Fruit fly (Drosophila melanogaster) whole organism, embryonic: ENCODE data around the gene m-cup.

Experiments used
- Antp ChIP-seq: fragments of 200-800 bp; sonication (Bioruptor generic); optimal IDR thresholded peaks from 3 replicates; lab custom pipeline; 2016; ENCODE audit warnings: missing biosample characterization, missing genetic modification characterization
- CG10209 ChIP-seq: fragments of 200-800 bp; sonication (Bioruptor generic); optimal IDR thresholded peaks from 3 replicates; lab custom pipeline; 2017; ENCODE audit warnings: missing biosample characterization, mild to moderate bottlenecking, missing genetic modification characterization, missing genetic modification reagents
- CG10543 ChIP-seq: fragments of 200-800 bp; sonication (Bioruptor generic); optimal IDR thresholded peaks from 3 replicates; lab custom pipeline; 2017; ENCODE audit warnings: missing biosample characterization, mild to moderate bottlenecking, missing genetic modification characterization, moderate library complexity
- CG11093 ChIP-seq: fragments of 200-800 bp; sonication (Bioruptor generic); IDR thresholded peaks from 3 replicates; pipeline ENCODE4 v1.3.6; 2022; ENCODE audit warnings: missing biosample characterization, missing genetic modification characterization
- CG11696 ChIP-seq: fragments of 200-800 bp; sonication (Bioruptor generic); IDR thresholded peaks from 2 replicates; pipeline ENCODE4 v1.3.6; 2022; ENCODE audit warnings: missing biosample characterization, missing genetic modification characterization
- CG12219 ChIP-seq: fragments of 200-800 bp; sonication (Bioruptor generic); optimal IDR thresholded peaks from 3 replicates; lab custom pipeline; 2018; ENCODE audit warnings: missing biosample characterization, mild to moderate bottlenecking, missing genetic modification characterization
- CG12236 ChIP-seq: fragments of 200-800 bp; sonication (Bioruptor generic); optimal IDR thresholded peaks from 2 replicates; lab custom pipeline; 2016; ENCODE audit warnings: missing biosample characterization, missing genetic modification characterization
- CG12942 ChIP-seq: fragments of 200-800 bp; sonication (Bioruptor generic); optimal IDR thresholded peaks from 3 replicates; lab custom pipeline; 2016; ENCODE audit warnings: missing biosample characterization, missing genetic modification characterization
- CG15601 ChIP-seq: fragments of 200-800 bp; sonication (Bioruptor generic); optimal IDR thresholded peaks from 3 replicates; lab custom pipeline; 2019; ENCODE audit warnings: missing biosample characterization, mild to moderate bottlenecking, missing genetic modification characterization, moderate library complexity
- CG16779 ChIP-seq: fragments of 200-800 bp; sonication (Bioruptor generic); IDR thresholded peaks from 2 replicates; pipeline ENCODE4 v1.3.6; 2022; ENCODE audit warnings: missing biosample characterization, missing genetic modification characterization
- CG16863 ChIP-seq: fragments of 200-800 bp; sonication (Bioruptor generic); optimal IDR thresholded peaks from 3 replicates; lab custom pipeline; 2016; ENCODE audit warnings: missing biosample characterization, missing genetic modification characterization
- CG17912 ChIP-seq: fragments of 200-800 bp; sonication (Bioruptor generic); optimal IDR thresholded peaks from 2 replicates; lab custom pipeline; 2018; ENCODE audit warnings: missing biosample characterization, mild to moderate bottlenecking, missing genetic modification characterization
- CG1792 ChIP-seq: fragments of 200-800 bp; sonication (Bioruptor generic); optimal IDR thresholded peaks from 2 replicates; lab custom pipeline; 2016; ENCODE audit warnings: missing biosample characterization, missing genetic modification characterization
- CG18011 ChIP-seq: fragments of 200-800 bp; sonication (Bioruptor generic); optimal IDR thresholded peaks from 2 replicates; lab custom pipeline; 2017; ENCODE audit warnings: missing biosample characterization, missing genetic modification characterization, mild to moderate bottlenecking, moderate library complexity, missing genotype
- CG30403 ChIP-seq: fragments of 200-800 bp; sonication (Bioruptor generic); optimal IDR thresholded peaks from 3 replicates; lab custom pipeline; 2016; ENCODE audit warnings: missing biosample characterization, missing genetic modification characterization
- CG3065 ChIP-seq: fragments of 200-800 bp; sonication (Bioruptor generic); optimal IDR thresholded peaks from 2 replicates; lab custom pipeline; 2016; ENCODE audit warnings: missing biosample characterization, missing genetic modification characterization
- CG32767 ChIP-seq: fragments of 200-800 bp; sonication (Bioruptor generic); IDR thresholded peaks from 2 replicates; pipeline ENCODE4 v1.3.6; 2022; ENCODE audit warnings: missing biosample characterization, missing genetic modification characterization
- CG3281 ChIP-seq: fragments of 200-800 bp; sonication (Bioruptor generic); optimal IDR thresholded peaks from 3 replicates; lab custom pipeline; 2017; ENCODE audit warnings: missing biosample characterization, mild to moderate bottlenecking, missing genetic modification characterization
- CG34422 ChIP-seq: fragments of 200-800 bp; sonication (Bioruptor generic); IDR thresholded peaks from 3 replicates; pipeline ENCODE4 v1.3.6; 2022; ENCODE audit warnings: missing biosample characterization, missing genetic modification characterization
- CG4282 ChIP-seq: fragments of 200-800 bp; sonication (Bioruptor generic); optimal IDR thresholded peaks from 2 replicates; lab custom pipeline; 2016; ENCODE audit warnings: missing biosample characterization, missing genetic modification characterization
- CG4328 ChIP-seq: fragments of 200-800 bp; sonication (Bioruptor generic); optimal IDR thresholded peaks from 3 replicates; lab custom pipeline; 2017; ENCODE audit warnings: missing biosample characterization, missing genetic modification reagents, missing genetic modification characterization
- CG4854 ChIP-seq: fragments of 200-800 bp; sonication (Bioruptor generic); optimal IDR thresholded peaks from 2 replicates; lab custom pipeline; 2016; ENCODE audit warnings: missing biosample characterization, missing genetic modification characterization, inconsistent platforms
- CG7745 ChIP-seq: fragments of 200-800 bp; sonication (Bioruptor generic); optimal IDR thresholded peaks from 2 replicates; lab custom pipeline; 2018; ENCODE audit warnings: missing biosample characterization, mild to moderate bottlenecking, missing genetic modification characterization, moderate library complexity
- CG7928 ChIP-seq: fragments of 200-800 bp; sonication (Bioruptor generic); optimal IDR thresholded peaks from 2 replicates; lab custom pipeline; 2017; ENCODE audit warnings: missing biosample characterization, mild to moderate bottlenecking, missing genetic modification characterization
- CG8924 ChIP-seq: fragments of 200-800 bp; optimal IDR thresholded peaks from 3 replicates; lab custom pipeline; 2019; ENCODE audit warnings: missing biosample characterization, mild to moderate bottlenecking, missing genetic modification characterization, moderate library complexity
- CG9876 ChIP-seq: fragments of 200-800 bp; sonication (Bioruptor generic); optimal IDR thresholded peaks from 2 replicates; lab custom pipeline; 2016; ENCODE audit warnings: missing biosample characterization, missing genetic modification characterization
- Ets65A ChIP-seq: fragments of 200-800 bp; sonication (Bioruptor generic); peaks from one replicate; lab custom pipeline; 2016; ENCODE audit warnings: missing biosample characterization, missing genetic modification characterization
- Ets97D ChIP-seq: fragments of 200-800 bp; sonication (Bioruptor generic); optimal IDR thresholded peaks from 3 replicates; lab custom pipeline; 2016; ENCODE audit warnings: missing biosample characterization, missing genetic modification characterization
- H2.0 ChIP-seq: fragments of 200-800 bp; sonication (Bioruptor generic); IDR thresholded peaks from 2 replicates; pipeline ENCODE4 v1.3.6; 2022; ENCODE audit warnings: missing biosample characterization, missing genetic modification characterization
- Med ChIP-seq: fragments of 200-800 bp; sonication (Bioruptor generic); peaks from one replicate; lab custom pipeline; 2016; ENCODE audit warnings: missing biosample characterization, missing genetic modification characterization, mild to moderate bottlenecking, inconsistent platforms, moderate library complexity
- Neu2 ChIP-seq: fragments of 200-800 bp; sonication (Bioruptor generic); optimal IDR thresholded peaks from 3 replicates; lab custom pipeline; 2016; ENCODE audit warnings: missing biosample characterization, missing genetic modification characterization, borderline replicate concordance
- Optix ChIP-seq: fragments of 200-800 bp; sonication (Bioruptor generic); IDR thresholded peaks from 3 replicates; pipeline ENCODE4 v1.3.6; 2022; ENCODE audit warnings: missing biosample characterization, missing genetic modification characterization
- Scr ChIP-seq: fragments of 200-800 bp; sonication (Bioruptor generic); IDR thresholded peaks from 2 replicates; pipeline ENCODE4 v1.3.6; 2022; ENCODE audit warnings: missing biosample characterization, missing genetic modification characterization; ENCODE audit not compliant: partially characterized antibody
- Taf1 ChIP-seq: fragments of 200-800 bp; sonication (Bioruptor generic); IDR thresholded peaks from 2 replicates; pipeline ENCODE4 v1.3.6; 2022; ENCODE audit warnings: missing biosample characterization, missing genetic modification characterization
- al ChIP-seq: fragments of 200-800 bp; sonication (Bioruptor generic); IDR thresholded peaks from 2 replicates; pipeline ENCODE4 v1.3.6; 2022; ENCODE audit warnings: missing biosample characterization, missing genetic modification characterization
- ase ChIP-seq: fragments of 200-800 bp; sonication (Bioruptor generic); IDR thresholded peaks from 3 replicates; pipeline ENCODE4 v1.3.6; 2022; ENCODE audit warnings: missing biosample characterization, missing genetic modification characterization
- chinmo ChIP-seq: fragments of 200-800 bp; sonication (Bioruptor generic); IDR thresholded peaks from 4 replicates; pipeline ENCODE4 v1.3.6; 2022; ENCODE audit warnings: missing biosample characterization, missing genetic modification characterization; ENCODE audit not compliant: partially characterized antibody
- dmrt11E ChIP-seq: fragments of 200-800 bp; sonication (Bioruptor generic); optimal IDR thresholded peaks from 3 replicates; lab custom pipeline; 2018; ENCODE audit warnings: missing biosample characterization, mild to moderate bottlenecking, missing genetic modification characterization, moderate library complexity
- esg ChIP-seq: fragments of 200-800 bp; sonication (Bioruptor generic); conservative IDR thresholded peaks from 2 replicates; pipeline ENCODE4 v1.3.6; 2022; ENCODE audit warnings: missing biosample characterization, missing genetic modification characterization
- fd102C ChIP-seq: fragments of 200-800 bp; sonication (Bioruptor generic); optimal IDR thresholded peaks from 2 replicates; lab custom pipeline; 2018; ENCODE audit warnings: missing biosample characterization, mild to moderate bottlenecking, missing genetic modification characterization, moderate library complexity
- grau ChIP-seq: fragments of 200-800 bp; optimal IDR thresholded peaks from 3 replicates; lab custom pipeline; 2019; ENCODE audit warnings: missing biosample characterization, mild to moderate bottlenecking, missing genetic modification characterization, moderate library complexity
- ham ChIP-seq: fragments of 200-800 bp; sonication (Bioruptor generic); IDR thresholded peaks from 2 replicates; pipeline ENCODE4 v1.3.6; 2022; ENCODE audit warnings: missing biosample characterization, missing genetic modification characterization
- knrl ChIP-seq: fragments of 200-800 bp; sonication (Bioruptor generic); IDR thresholded peaks from 3 replicates; pipeline ENCODE4 v1.3.6; 2022; ENCODE audit warnings: missing biosample characterization, missing genetic modification characterization; ENCODE audit not compliant: partially characterized antibody
- pan ChIP-seq, 4 experiments: fragments of >200 bp in 3 of 4; fragments of 200-800 bp in 1 of 4; sonication (Bioruptor generic) in 1 of 4; optimal IDR thresholded peaks in 3 of 4; IDR thresholded peaks in 1 of 4; 2 replicates each; pipeline versions ENCODE4 v1.3.6 to Lab custom; 2017 to 2022; ENCODE audit warnings: missing biosample characterization in 2 of 4, missing genetic modification characterization in 2 of 4, mixed read lengths in 1 of 4
- pzg ChIP-seq: fragments of 200-800 bp; sonication (Bioruptor generic); optimal IDR thresholded peaks from 3 replicates; lab custom pipeline; 2018; ENCODE audit warnings: missing biosample characterization, mild to moderate bottlenecking, missing genetic modification characterization, moderate library complexity
- ro ChIP-seq: fragments of 200-800 bp; sonication (Bioruptor generic); IDR thresholded peaks from 2 replicates; pipeline ENCODE4 v1.3.6; 2022; ENCODE audit warnings: missing biosample characterization, missing genetic modification characterization
- run ChIP-seq: fragments of 200-800 bp; sonication (Bioruptor generic); optimal IDR thresholded peaks from 3 replicates; lab custom pipeline; 2018; ENCODE audit warnings: missing biosample characterization, mild to moderate bottlenecking, missing genetic modification characterization
- tap ChIP-seq: fragments of 200-800 bp; optimal IDR thresholded peaks from 3 replicates; lab custom pipeline; 2019; ENCODE audit warnings: missing biosample characterization, mild to moderate bottlenecking, missing genetic modification characterization, moderate library complexity
- tin ChIP-seq: fragments of 200-800 bp; sonication (Bioruptor generic); optimal IDR thresholded peaks from 3 replicates; lab custom pipeline; 2016; ENCODE audit warnings: missing biosample characterization, missing genetic modification characterization
- ttk ChIP-seq: fragments of 200-800 bp; sonication (Bioruptor generic); IDR thresholded peaks from 2 replicates; pipeline ENCODE4 v2.1.2; 2022; ENCODE audit warnings: missing biosample characterization, missing genetic modification characterization
- wek ChIP-seq: fragments of 200-800 bp; sonication (Bioruptor generic); optimal IDR thresholded peaks from 3 replicates; lab custom pipeline; 2018; ENCODE audit warnings: missing biosample characterization, mild to moderate bottlenecking, missing genetic modification characterization, moderate library complexity
- zen ChIP-seq: fragments of 200-800 bp; sonication (Bioruptor generic); optimal IDR thresholded peaks from 3 replicates; lab custom pipeline; 2018; ENCODE audit warnings: missing biosample characterization, mild to moderate bottlenecking, missing genetic modification characterization, moderate library complexity

Gene m-cup

dm6 chr3R:17115668-17116067 lies 33.5 kb downstream of the m-cup start (continued):
- TF ChIP-seq tap (tag; lab: Kevin White, UChicago) (no peak), CG4328 (peak; percentile 31), tin (GFP tag; lab: Kevin White, UChicago) (no peak), esg (GFP tag; lab: Robert Waterston, UW) (no peak), CG4854 (no peak), CG3281 (GFP tag; lab: Kevin White, UChicago) (no peak), CG11093 (GFP tag; lab: Robert Waterston, UW) (no peak), CG10543 (peak; percentile 43), wek (GFP tag; lab: Kevin White, UChicago) (peak; percentile 31), grau (tag; lab: Kevin White, UChicago) (peak; percentile 8), CG7745 (peak; percentile 59), CG32767 (no peak), CG12219 (GFP tag; lab: Kevin White, UChicago) (peak; percentile 37), Neu2 (no peak), CG8924 (tag; lab: Kevin White, UChicago) (no peak), CG10209 (peak; percentile 19), ttk (no peak), CG1792 (GFP tag; lab: Kevin White, UChicago) (no peak), CG15601 (tag; lab: Kevin White, UChicago) (peak; percentile 62), CG3065 (GFP tag; lab: Kevin White, UChicago) (no peak), CG12942 (GFP tag; lab: Kevin White, UChicago) (no peak), CG17912 (GFP tag; lab: Kevin White, UChicago) (no peak), Scr (GFP tag; lab: Robert Waterston, UW) (no peak), fd102C (GFP tag; lab: Kevin White, UChicago) (no peak), pan (optimal IDR thresholded peaks at IDR 0.05; lab: Kevin White, UChicago) (no peak), pan (GFP tag; optimal IDR thresholded peaks at IDR 0.05 in 1 of 2, IDR thresholded peaks at IDR 0.05 in 1 of 2) (no peak), CG12236 (GFP tag; lab: Kevin White, UChicago) (no peak), CG18011 (GFP tag; lab: Kevin White, UChicago) (peak; percentile 9), zen (tag; lab: Kevin White, UChicago) (no peak), ham (GFP tag; lab: Robert Waterston, UW) (no peak), dmrt11E (tag; lab: Kevin White, UChicago) (no peak), CG30403 (GFP tag; lab: Kevin White, UChicago) (no peak), Optix (GFP tag; lab: Robert Waterston, UW) (no peak), CG34422 (GFP tag; lab: Robert Waterston, UW) (no peak), knrl (no peak), H2.0 (GFP tag; lab: Robert Waterston, UW) (no peak), CG7928 (GFP tag; lab: Kevin White, UChicago) (no peak), Med (GFP tag; lab: Kevin White, UChicago) (peak; percentile 63), Antp (no peak), ro (GFP tag; lab: Robert Waterston, UW) (no peak), pzg (GFP tag; lab: Kevin White, UChicago) (no peak), run (tag; lab: Kevin White, UChicago) (no peak), CG16779 (GFP tag; lab: Robert Waterston, UW) (no peak), CG16863 (GFP tag; lab: Kevin White, UChicago) (no peak), chinmo (GFP tag; lab: Robert Waterston, UW) (no peak), CG4282 (GFP tag; lab: Kevin White, UChicago) (no peak), CG9876 (GFP tag; lab: Kevin White, UChicago) (no peak), Ets97D (GFP tag; lab: Kevin White, UChicago) (no peak), al (GFP tag; lab: Robert Waterston, UW) (no peak), Ets65A (GFP tag; lab: Kevin White, UChicago) (no peak), ase (GFP tag; lab: Robert Waterston, UW) (no peak), CG11696 (GFP tag; lab: Robert Waterston, UW) (no peak), Taf1 (GFP tag; lab: Robert Waterston, UW) (no peak)
